Worm (Caenorhabditis elegans): ENCODE measurements around the gene irld-27.

- TF ChIP-seq ama-1 (optimal IDR thresholded peaks at IDR 0.05) (no peak), sea-1 (GFP tag; conservative IDR thresholded peaks at IDR 0.05) (no peak), scrt-1 (GFP tag; IDR thresholded peaks at IDR 0.05) (no peak), ets-7 (tag; optimal IDR thresholded peaks at IDR 0.05) (no peak), pes-1 (GFP tag; IDR thresholded peaks at IDR 0.05) (no peak), aly-1 (tag; optimal IDR thresholded peaks at IDR 0.05) (no peak), flt-1 (GFP tag; IDR thresholded peaks at IDR 0.05) (no peak), B0310.2 (tag; optimal IDR thresholded peaks at IDR 0.05) (no peak), tbx-11 (GFP tag; IDR thresholded peaks at IDR 0.05) (no peak), ceh-13 (GFP tag; optimal IDR thresholded peaks at IDR 0.05) (no peak), tbx-37 (GFP tag; conservative IDR thresholded peaks at IDR 0.05) (no peak), hnd-1 (tag; optimal IDR thresholded peaks at IDR 0.05) (no peak), tra-4 (tag; optimal IDR thresholded peaks at IDR 0.05) (no peak), ceh-36 (tag; optimal IDR thresholded peaks at IDR 0.05) (no peak)
Observed at ce11 chrII:3374779-3375178, 42.6 kb downstream of the irld-27 start, which contains the start of gene bath-10.

Measured in whole organism, early embryonic.